In the genomic region with DNA sequence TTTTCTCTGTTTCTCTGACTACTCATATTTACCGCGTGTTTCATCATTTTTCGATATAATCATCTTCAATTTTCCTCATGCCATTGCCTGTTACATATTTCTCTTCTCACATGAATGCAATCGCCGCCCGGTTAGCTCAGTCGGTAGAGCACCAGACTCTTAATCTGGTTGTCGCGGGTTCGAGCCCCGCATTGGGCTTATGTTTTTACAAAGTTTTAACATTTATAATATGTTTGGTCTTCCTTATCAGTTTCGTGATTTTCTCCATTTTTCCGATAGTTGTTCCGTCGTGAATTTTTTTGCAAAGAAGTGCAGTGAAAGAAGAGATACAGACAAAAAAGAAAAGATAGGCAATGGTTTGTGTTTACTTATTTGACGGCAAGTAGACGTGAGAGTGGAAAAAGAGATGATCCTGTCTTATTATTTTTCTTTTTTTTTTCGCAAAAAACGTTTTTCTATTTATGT, we compare ENCODE assay signal across 2 worm cellular contexts.
TF ChIP-seq lines count a peak whose summit lies in the region.

No protein-coding gene starts in this region.

TF ChIP-seq in whole organism, L4 larva, 104 proteins besides CTCF, POLR2A, EP300 and RAD21 (continued from another document):
- no peak for TF ChIP-seq aly-2 (tag; optimal IDR thresholded peaks at IDR 0.05; lab: Kevin White, UChicago)
- TF ChIP-seq T26A8.4 (GFP tag; IDR thresholded peaks at IDR 0.05; lab: Robert Waterston, UW) = peak; percentile 84
- TF ChIP-seq F26F4.8 (GFP tag; conservative IDR thresholded peaks at IDR 0.05; lab: Robert Waterston, UW) = peak; percentile 86; the same call in 1 of the 2 replicates
- TF ChIP-seq dmd-6 (GFP tag; IDR thresholded peaks at IDR 0.05; lab: Robert Waterston, UW) = peak; percentile 90
- no peak for TF ChIP-seq ZK546.5 (tag; optimal IDR thresholded peaks at IDR 0.05; lab: Kevin White, UChicago)
- TF ChIP-seq madf-9 (GFP tag; conservative IDR thresholded peaks at IDR 0.05; lab: Robert Waterston, UW) = peak; percentile 90
- peak; percentile 74; the same call in 1 of the 2 replicates for TF ChIP-seq Y105C5A.15 (GFP tag; IDR thresholded peaks at IDR 0.05; lab: Robert Waterston, UW)
- TF ChIP-seq mdl-1 (tag; optimal IDR thresholded peaks at IDR 0.05; lab: Kevin White, UChicago) = peak; percentile 54 to 81
- TF ChIP-seq nhr-102 (tag; optimal IDR thresholded peaks at IDR 0.05; lab: Kevin White, UChicago) = peak; percentile 87
- TF ChIP-seq nhr-111 (GFP tag; optimal IDR thresholded peaks at IDR 0.05; lab: Kevin White, UChicago) = peak; percentile 19
- peak; percentile 34 to 62 for TF ChIP-seq hif-1 (tag; optimal IDR thresholded peaks at IDR 0.05; lab: Kevin White, UChicago)
- peak; percentile 88 for TF ChIP-seq ztf-7 (tag; optimal IDR thresholded peaks at IDR 0.05; lab: Kevin White, UChicago)
- TF ChIP-seq arid-1 (GFP tag; conservative IDR thresholded peaks at IDR 0.05; lab: Robert Waterston, UW) = peak; percentile 95
- peak; percentile 37 for TF ChIP-seq sdz-12 (GFP tag; optimal IDR thresholded peaks at IDR 0.05; lab: Kevin White, UChicago)
- peak; percentile 70 for TF ChIP-seq lir-3 (tag; optimal IDR thresholded peaks at IDR 0.05; lab: Kevin White, UChicago)
- TF ChIP-seq T20F7.1 (GFP tag; optimal IDR thresholded peaks at IDR 0.05; lab: Kevin White, UChicago) = peak; percentile 68
- TF ChIP-seq fos-1 (tag; optimal IDR thresholded peaks at IDR 0.05; lab: Kevin White, UChicago) = no peak
- TF ChIP-seq Y5F2A.4 (GFP tag; optimal IDR thresholded peaks at IDR 0.05; lab: Kevin White, UChicago) = peak; percentile 75
- TF ChIP-seq spr-1 (tag; optimal IDR thresholded peaks at IDR 0.05; lab: Kevin White, UChicago) = peak; percentile 87
- TF ChIP-seq Y48G9A.11 (GFP tag; IDR thresholded peaks at IDR 0.05; lab: Robert Waterston, UW) = peak; percentile 83
- peak; percentile 82 for TF ChIP-seq daf-19 (GFP tag; conservative IDR thresholded peaks at IDR 0.05; lab: Robert Waterston, UW)
- peak; percentile 74 for TF ChIP-seq gei-8 (GFP tag; optimal IDR thresholded peaks at IDR 0.05; lab: Kevin White, UChicago)
- TF ChIP-seq pha-4 (GFP tag; IDR thresholded peaks at IDR 0.05; lab: Robert Waterston, UW) = peak; percentile 94
- peak; percentile 63 for TF ChIP-seq pha-4 (tag; optimal IDR thresholded peaks at IDR 0.05; lab: Kevin White, UChicago)
- no peak for TF ChIP-seq ama-1 (optimal IDR thresholded peaks at IDR 0.05; lab: Kevin White, UChicago)
- TF ChIP-seq lsy-2 (tag; optimal IDR thresholded peaks at IDR 0.05; lab: Kevin White, UChicago) = peak; percentile 9 to 78
- TF ChIP-seq zfp-2 (tag; optimal IDR thresholded peaks at IDR 0.05; lab: Kevin White, UChicago) = peak; percentile 76
- peak; percentile 82 for TF ChIP-seq nhr-41 (GFP tag; IDR thresholded peaks at IDR 0.05; lab: Robert Waterston, UW)
- TF ChIP-seq lin-38 (GFP tag; IDR thresholded peaks at IDR 0.05; lab: Robert Waterston, UW) = peak; percentile 78
- peak; percentile 28 for TF ChIP-seq F37D6.2 (tag; optimal IDR thresholded peaks at IDR 0.05; lab: Kevin White, UChicago)
- peak; percentile 80 for TF ChIP-seq spr-3 (GFP tag; optimal IDR thresholded peaks at IDR 0.05; lab: Kevin White, UChicago)
- TF ChIP-seq mep-1 (tag; optimal IDR thresholded peaks at IDR 0.05; lab: Kevin White, UChicago) = peak; percentile 90
- peak; percentile 78 for TF ChIP-seq zip-2 (tag; optimal IDR thresholded peaks at IDR 0.05; lab: Kevin White, UChicago)
- TF ChIP-seq F10B5.3 (tag; optimal IDR thresholded peaks at IDR 0.05; lab: Kevin White, UChicago) = peak; percentile 47
- peak; percentile 47 for TF ChIP-seq jun-1 (tag; optimal IDR thresholded peaks at IDR 0.05; lab: Kevin White, UChicago)
- peak; percentile 50; the same call in 1 of the 2 replicates for TF ChIP-seq mxl-2 (GFP tag; conservative IDR thresholded peaks at IDR 0.05; lab: Robert Waterston, UW)
- peak; percentile 92 for TF ChIP-seq nhr-25 (tag; optimal IDR thresholded peaks at IDR 0.05; lab: Kevin White, UChicago; ENCODE audit: borderline replicate concordance, insufficient read depth)
- TF ChIP-seq nhr-76 (tag; optimal IDR thresholded peaks at IDR 0.05; lab: Kevin White, UChicago) = peak; percentile 18
- TF ChIP-seq unc-130 (GFP tag; optimal IDR thresholded peaks at IDR 0.05; lab: Kevin White, UChicago) = peak; percentile 60
- peak; percentile 90 for TF ChIP-seq lin-1 (GFP tag; IDR thresholded peaks at IDR 0.05; lab: Robert Waterston, UW)
- no peak for TF ChIP-seq tag-97 (GFP tag; IDR thresholded peaks at IDR 0.05; lab: Robert Waterston, UW)
- TF ChIP-seq daf-12 (tag; optimal IDR thresholded peaks at IDR 0.05; lab: Kevin White, UChicago) = no peak
- TF ChIP-seq nhr-48 (tag; optimal IDR thresholded peaks at IDR 0.05; lab: Kevin White, UChicago) = peak; percentile 83
- TF ChIP-seq nhr-11 (tag; optimal IDR thresholded peaks at IDR 0.05; lab: Kevin White, UChicago) = peak; percentile 79
- peak; percentile 77 for TF ChIP-seq lin-13 (GFP tag; optimal IDR thresholded peaks at IDR 0.05; lab: Kevin White, UChicago)
- TF ChIP-seq zip-11 (GFP tag; IDR thresholded peaks at IDR 0.05; lab: Robert Waterston, UW) = no peak
- no peak for TF ChIP-seq ceh-82 (tag; optimal IDR thresholded peaks at IDR 0.05; lab: Kevin White, UChicago)
- no peak for TF ChIP-seq ces-1 (GFP tag; optimal IDR thresholded peaks at IDR 0.05; lab: Kevin White, UChicago)
- 0 out of 2 replicates have a peak, but pooled peaks have one; percentile 65 for TF ChIP-seq F44E2.7 (GFP tag; IDR thresholded peaks at IDR 0.05; lab: Robert Waterston, UW)

TF ChIP-seq in whole organism, late embryonic, 69 proteins besides CTCF, POLR2A, EP300 and RAD21 (continued from another document):
- no peak for TF ChIP-seq pax-1 (tag; optimal IDR thresholded peaks at IDR 0.05; lab: Kevin White, UChicago)
- TF ChIP-seq T23F11.4 (GFP tag; optimal IDR thresholded peaks at IDR 0.05; lab: Kevin White, UChicago) = peak; percentile 71
- no peak for TF ChIP-seq pag-3 (tag; optimal IDR thresholded peaks at IDR 0.05; lab: Kevin White, UChicago; ENCODE audit: borderline replicate concordance)
- TF ChIP-seq syd-9 (tag; optimal IDR thresholded peaks at IDR 0.05; lab: Kevin White, UChicago) = peak; percentile 39
- peak; percentile 72 for TF ChIP-seq ref-2 (tag; optimal IDR thresholded peaks at IDR 0.05; lab: Kevin White, UChicago)
- TF ChIP-seq fkh-6 (tag; optimal IDR thresholded peaks at IDR 0.05; lab: Kevin White, UChicago) = peak; percentile 82
- TF ChIP-seq ceh-19 (GFP tag; optimal IDR thresholded peaks at IDR 0.05; lab: Kevin White, UChicago) = peak; percentile 69
